Fruit fly (Drosophila melanogaster) Kc167 (cell line): ENCODE data around the gene Klp61F.

ENCODE experiments used
- Myc ChIP-seq: fragments of >200 bp; optimal IDR thresholded peaks from 2 replicates; lab custom pipeline; 2017; ENCODE audit warnings: missing external identifiers
- Sin3A ChIP-seq: fragments of >200 bp; optimal IDR thresholded peaks from 2 replicates; lab custom pipeline; 2018; ENCODE audit warnings: missing external identifiers
- h ChIP-seq: fragments of >200 bp; optimal IDR thresholded peaks from 3 replicates; lab custom pipeline; 2018; ENCODE audit warnings: missing external identifiers
- insv ChIP-seq: fragments of >200 bp; optimal IDR thresholded peaks from 3 replicates; lab custom pipeline; 2018; ENCODE audit warnings: missing external identifiers
- psq ChIP-seq: fragments of >200 bp; optimal IDR thresholded peaks from 2 replicates; lab custom pipeline; 2017; ENCODE audit warnings: missing external identifiers
- ttk ChIP-seq: sonication (Bioruptor generic); optimal IDR thresholded peaks from 2 replicates; lab custom pipeline; 2017; ENCODE audit warnings: missing external identifiers

- TF ChIP-seq h (lab: Kevin White, UChicago), result no peak
- no peak for TF ChIP-seq insv (lab: Kevin White, UChicago)
- TF ChIP-seq ttk (lab: Kevin White, UChicago), result no peak
- TF ChIP-seq Sin3A (lab: Kevin White, UChicago), result no peak
- no peak for TF ChIP-seq Myc (lab: Kevin White, UChicago)
- no peak for TF ChIP-seq psq (lab: Kevin White, UChicago)
These were observed 37.5 kb downstream of the Klp61F start for dm6 chr3L:1208206-1208605.
